Worm (Caenorhabditis elegans): Measurements from ENCODE around the gene R10E12.2.

DNA sequence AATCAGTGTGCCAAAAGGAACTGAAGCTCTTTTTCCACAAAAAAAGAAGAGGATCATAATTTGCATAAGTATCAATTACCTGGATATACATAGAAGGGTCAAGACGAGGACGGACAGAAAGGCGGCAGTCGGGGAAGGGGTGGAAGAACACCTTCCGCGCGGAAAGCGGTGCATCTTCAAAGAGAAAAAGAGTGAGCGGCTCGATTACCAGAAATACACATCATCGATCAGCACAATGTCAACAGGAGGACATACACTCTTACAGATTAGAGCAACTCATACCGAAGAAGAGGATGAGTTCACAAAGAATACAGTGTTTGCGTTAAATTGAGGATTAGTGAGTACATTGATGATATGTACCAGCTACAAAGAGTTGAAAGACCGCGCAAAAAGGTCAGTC lies 4.3 kb downstream of the R10E12.2 start:
- no peak for TF ChIP-seq flt-1 (GFP tag; IDR thresholded peaks at IDR 0.05)
- TF ChIP-seq ztf-29 (GFP tag; IDR thresholded peaks at IDR 0.05) = no peak
- no peak for TF ChIP-seq klf-2 (GFP tag; conservative IDR thresholded peaks at IDR 0.05)
- no peak for TF ChIP-seq cog-1 (tag; optimal IDR thresholded peaks at IDR 0.05)
- TF ChIP-seq med-1 (GFP tag; optimal IDR thresholded peaks at IDR 0.05; ENCODE audit: insufficient read depth) = no peak
- no peak for TF ChIP-seq ref-1 (GFP tag; conservative IDR thresholded peaks at IDR 0.05)
- TF ChIP-seq ztf-23 (GFP tag; IDR thresholded peaks at IDR 0.05) = no peak
- TF ChIP-seq T22C8.4 (GFP tag; IDR thresholded peaks at IDR 0.05) = no peak
